Fruit fly (Drosophila melanogaster): Measurements from ENCODE around the gene CG14085.

dm6 chr3L:19294613-19295299, 25.6 kb downstream of the CG14085 start:
- TF ChIP-seq psq (optimal IDR thresholded peaks at IDR 0.05) (no peak), Dll (optimal IDR thresholded peaks at IDR 0.05) (no peak), pan (optimal IDR thresholded peaks at IDR 0.05) (no peak), EcR (GFP tag; optimal IDR thresholded peaks at IDR 0.05) (no peak)
